Fruit fly (Drosophila melanogaster): ENCODE measurements around the gene CG2258.

The CG2258 gene

DNA sequence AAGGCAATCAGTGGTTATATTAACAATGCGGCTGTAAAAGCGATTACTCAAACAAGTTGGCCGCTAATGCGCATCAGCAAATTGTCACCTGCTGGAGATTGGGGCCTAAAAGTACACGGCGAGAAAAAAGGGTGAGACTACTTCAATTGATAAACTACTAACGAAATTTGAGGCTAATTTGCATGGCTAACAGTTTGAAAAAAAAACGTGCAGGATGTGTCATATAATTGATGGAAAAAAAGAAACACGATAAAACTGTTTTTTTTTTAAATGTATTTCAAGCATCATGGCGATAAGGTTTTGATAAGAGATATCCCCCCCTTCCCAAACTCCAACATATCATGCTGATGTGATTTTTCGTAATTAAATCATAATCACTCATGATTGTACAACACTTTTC, 10.8 kb upstream of the CG2258 start (continued):
- TF ChIP-seq sd (tag; optimal IDR thresholded peaks at IDR 0.05) (no peak), ash1 (GFP tag; optimal IDR thresholded peaks at IDR 0.05) (no peak), CG8359 (GFP tag; optimal IDR thresholded peaks at IDR 0.05; ENCODE audit: borderline replicate concordance) (no peak), Mes4 (GFP tag; optimal IDR thresholded peaks at IDR 0.05) (no peak), mirr (GFP tag; optimal IDR thresholded peaks at IDR 0.05) (no peak), CG10959 (GFP tag; IDR thresholded peaks at IDR 0.05) (no peak), CG6272 (GFP tag; IDR thresholded peaks at IDR 0.05) (no peak), CG10431 (GFP tag; optimal IDR thresholded peaks at IDR 0.05) (no peak), vnd (GFP tag; IDR thresholded peaks at IDR 0.05; ENCODE audit: partially characterized antibody) (no peak), hbn (GFP tag; IDR thresholded peaks at IDR 0.05; ENCODE audit: partially characterized antibody) (no peak), Hsf (GFP tag; optimal IDR thresholded peaks at IDR 0.05) (peak; percentile 1), CG32772 (GFP tag; IDR thresholded peaks at IDR 0.05) (no peak), nerfin-1 (tag; optimal IDR thresholded peaks at IDR 0.05) (no peak), YL-1 (GFP tag; optimal IDR thresholded peaks at IDR 0.05) (no peak), seq (GFP tag; IDR thresholded peaks at IDR 0.05) (no peak), dpn (GFP tag; optimal IDR thresholded peaks at IDR 0.05) (peak; percentile 7 to 52), kah (GFP tag; optimal IDR thresholded peaks at IDR 0.05) (no peak), CG14050 (GFP tag; IDR thresholded peaks at IDR 0.05) (no peak), Opbp (GFP tag; IDR thresholded peaks at IDR 0.05; ENCODE audit: partially characterized antibody) (no peak), twi (tag; optimal IDR thresholded peaks at IDR 0.05) (no peak), CG31388 (GFP tag; optimal IDR thresholded peaks at IDR 0.05) (no peak), CG6254 (GFP tag; optimal IDR thresholded peaks at IDR 0.05) (no peak), CG12104 (GFP tag; optimal IDR thresholded peaks at IDR 0.05) (no peak), hb (GFP tag; IDR thresholded peaks at IDR 0.05; ENCODE audit: partially characterized antibody) (no peak), Sry-β (GFP tag; optimal IDR thresholded peaks at IDR 0.05) (no peak), CG9817 (tag; optimal IDR thresholded peaks at IDR 0.05) (peak; percentile 19), bbx (GFP tag; IDR thresholded peaks at IDR 0.05; ENCODE audit: partially characterized antibody) (no peak), Doc2 (GFP tag; IDR thresholded peaks at IDR 0.05) (no peak), CG17328 (GFP tag; IDR thresholded peaks at IDR 0.05) (no peak), CG11723 (GFP tag; optimal IDR thresholded peaks at IDR 0.05) (no peak), toy (GFP tag; IDR thresholded peaks at IDR 0.05) (no peak), gfzf (GFP tag; optimal IDR thresholded peaks at IDR 0.05) (no peak), CG11085 (GFP tag; IDR thresholded peaks at IDR 0.05) (no peak), CG6175 (GFP tag; IDR thresholded peaks at IDR 0.05) (no peak), CG10565 (GFP tag; optimal IDR thresholded peaks at IDR 0.05) (no peak), Hr3 (GFP tag; optimal IDR thresholded peaks at IDR 0.05) (no peak), CG9876 (GFP tag; optimal IDR thresholded peaks at IDR 0.05) (no peak), Camta (GFP tag; optimal IDR thresholded peaks at IDR 0.05) (no peak), pita (GFP tag; optimal IDR thresholded peaks at IDR 0.05) (no peak), CG13287 (GFP tag; IDR thresholded peaks at IDR 0.05; ENCODE audit: partially characterized antibody) (no peak), Atf-2 (GFP tag; optimal IDR thresholded peaks at IDR 0.05) (no peak), CG32532 (GFP tag; IDR thresholded peaks at IDR 0.05) (peak; percentile 64; the same call in 1 of the 2 replicates), bigmax (GFP tag; optimal IDR thresholded peaks at IDR 0.05) (no peak), cato (GFP tag; optimal IDR thresholded peaks at IDR 0.05; ENCODE audit: borderline replicate concordance) (no peak), trem (tag; optimal IDR thresholded peaks at IDR 0.05) (no peak), CG17361 (GFP tag; IDR thresholded peaks at IDR 0.05) (no peak), CG9215 (GFP tag; IDR thresholded peaks at IDR 0.05) (0 out of 2 replicates have a peak, but pooled peaks have one; percentile 15), CG32767 (GFP tag; IDR thresholded peaks at IDR 0.05) (no peak), CG16779 (GFP tag; IDR thresholded peaks at IDR 0.05) (no peak), CG7271 (tag; optimal IDR thresholded peaks at IDR 0.05) (no peak), p53 (GFP tag; optimal IDR thresholded peaks at IDR 0.05) (no peak), CG16863 (GFP tag; optimal IDR thresholded peaks at IDR 0.05) (no peak)

Measured in whole organism, embryonic.